Worm (Caenorhabditis elegans): ENCODE measurements around the gene pdi-1.

- TF ChIP-seq lsy-2 (tag; optimal IDR thresholded peaks at IDR 0.05) (no peak), drap-1 (GFP tag; optimal IDR thresholded peaks at IDR 0.05) (no peak), mls-2 (tag; optimal IDR thresholded peaks at IDR 0.05) (no peak)
These were observed 30.3 kb downstream of the pdi-1 start for ce11 chrIII:3670984-3671383.
